Fruit fly (Drosophila melanogaster) ovary, adult (tissue): Measurements from ENCODE around the gene Toll-4.

Experiments used
- CG17801 ChIP-seq: fragments of 200-800 bp; optimal IDR thresholded peaks from 2 replicates; lab custom pipeline; 2019; ENCODE audit warnings: missing biosample characterization, mild to moderate bottlenecking, missing genetic modification characterization, moderate library complexity; ENCODE audit not compliant: partially characterized antibody

The Toll-4 gene

dm6 chr2L:9083807-9084206, at the start of gene Toll-4:
TSS of gene Toll-4 (plus strand) at chr2L:9084107.
- TF ChIP-seq CG17801: no peak

- no peak for TF ChIP-seq CG17801
Measured at dm6 chr2L:9067124-9067523, 16.8 kb upstream of the Toll-4 start.

- no peak for TF ChIP-seq CG17801
Measured at dm6 chr2L:9071094-9071612, 12.8 kb upstream of the Toll-4 start, which contains the start of gene DIP-zeta. TSS of gene DIP-zeta (minus strand) at chr2L:9071164.

dm6 chr2L:9076821-9077220, 7.1 kb upstream of the Toll-4 start, which contains the start of gene CG12439:
TSS of gene CG12439 (plus strand) at chr2L:9077121.
- no peak for TF ChIP-seq CG17801

- TF ChIP-seq CG17801: no peak
Measured at dm6 chr2L:9082750-9083149, 1.2 kb upstream of the Toll-4 start.

dm6 chr2L:9089543-9090088, 5.7 kb downstream of the Toll-4 start:
- TF ChIP-seq CG17801: no peak

dm6 chr2L:9097263-9097662, 13.4 kb downstream of the Toll-4 start, which contains the start of gene CG31609:
TSS of gene CG31609 (plus strand) at chr2L:9097563.
- no peak for TF ChIP-seq CG17801

dm6 chr2L:9111514-9111913, 27.6 kb downstream of the Toll-4 start, which contains the start of gene Or30a:
TSS of gene Or30a (plus strand) at chr2L:9111814.
- no peak for TF ChIP-seq CG17801

- no peak for TF ChIP-seq CG17801
Measured at dm6 chr2L:9120475-9121309, 36.8 kb downstream of the Toll-4 start.

- no peak for TF ChIP-seq CG17801
Measured at dm6 chr2L:9122371-9122770, 38.5 kb downstream of the Toll-4 start.

- TF ChIP-seq CG17801: no peak
Measured at dm6 chr2L:9123707-9124106, 39.8 kb downstream of the Toll-4 start.

- no peak for TF ChIP-seq CG17801
Measured at dm6 chr2L:9124448-9124847, 40.5 kb downstream of the Toll-4 start.

dm6 chr2L:9125418-9125928, 41.6 kb downstream of the Toll-4 start, which contains the start of gene CG32982:
TSS of gene CG32982 (plus strand) at chr2L:9125737.
- TF ChIP-seq CG17801: peak; percentile 8

dm6 chr2L:9127072-9127646, 43.3 kb downstream of the Toll-4 start:
- TF ChIP-seq CG17801: no peak

dm6 chr2L:9130934-9131333, 47.0 kb downstream of the Toll-4 start:
- TF ChIP-seq CG17801: no peak

dm6 chr2L:9133169-9133568, 49.3 kb downstream of the Toll-4 start:
- TF ChIP-seq CG17801: no peak

- TF ChIP-seq CG17801: no peak
Measured at dm6 chr2L:9134209-9134608, 50.3 kb downstream of the Toll-4 start.
